Fruit fly (Drosophila melanogaster): ENCODE data around the gene Pomp.

- TF ChIP-seq h (GFP tag; optimal IDR thresholded peaks at IDR 0.05) (peak; percentile 88), Hnf4 (GFP tag; optimal IDR thresholded peaks at IDR 0.05) (peak; percentile 74), dmrt93B (GFP tag; optimal IDR thresholded peaks at IDR 0.05) (peak; percentile 59), Dfd (GFP tag; optimal IDR thresholded peaks at IDR 0.05) (no peak), Myc (optimal IDR thresholded peaks at IDR 0.05) (no peak), Mio (GFP tag; optimal IDR thresholded peaks at IDR 0.05) (no peak), woc (GFP tag; optimal IDR thresholded peaks at IDR 0.05) (peak; percentile 40), OdsH (GFP tag; optimal IDR thresholded peaks at IDR 0.05) (peak; percentile 88), pan (optimal IDR thresholded peaks at IDR 0.05) (no peak), Dif (GFP tag; optimal IDR thresholded peaks at IDR 0.05; ENCODE audit: partially characterized antibody) (no peak), usp (GFP tag; optimal IDR thresholded peaks at IDR 0.05) (no peak), CG9705 (GFP tag; optimal IDR thresholded peaks at IDR 0.05) (peak; percentile 6), psq (GFP tag; optimal IDR thresholded peaks at IDR 0.05) (peak; percentile 86), tai (GFP tag; optimal IDR thresholded peaks at IDR 0.05) (no peak)
Observed at dm6 chr2L:20761951-20762538, 25.4 kb upstream of the Pomp start.
